Worm (Caenorhabditis elegans): ENCODE data around the gene srv-34.

DNA sequence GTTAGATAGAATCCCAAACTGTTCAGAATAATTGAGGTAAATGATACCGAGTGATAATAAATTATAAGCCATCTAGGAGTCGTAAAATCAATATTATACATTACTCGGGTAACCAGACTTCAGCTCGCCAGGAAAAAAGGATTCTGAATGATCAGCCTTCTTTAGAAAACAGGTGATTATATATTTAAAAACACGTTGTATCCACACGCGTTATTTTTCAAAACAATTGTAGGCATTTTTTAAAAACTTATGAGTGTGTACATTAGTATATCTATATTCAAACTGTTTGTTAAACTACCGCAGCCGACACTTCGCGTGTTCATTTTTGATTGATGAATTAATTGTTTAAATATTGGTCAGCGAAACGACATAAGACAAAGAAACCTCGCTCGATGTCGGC lies 13.7 kb upstream of the srv-34 start, which contains the start of gene sri-65:
- TF ChIP-seq ref-1 (GFP tag; conservative IDR thresholded peaks at IDR 0.05) (no peak), flt-1 (GFP tag; IDR thresholded peaks at IDR 0.05) (no peak), klf-2 (GFP tag; conservative IDR thresholded peaks at IDR 0.05) (no peak)

All from whole organism, midembryonic.